Worm (Caenorhabditis elegans): ENCODE data around the gene C02G6.3.

C02G6.3 gene

DNA sequence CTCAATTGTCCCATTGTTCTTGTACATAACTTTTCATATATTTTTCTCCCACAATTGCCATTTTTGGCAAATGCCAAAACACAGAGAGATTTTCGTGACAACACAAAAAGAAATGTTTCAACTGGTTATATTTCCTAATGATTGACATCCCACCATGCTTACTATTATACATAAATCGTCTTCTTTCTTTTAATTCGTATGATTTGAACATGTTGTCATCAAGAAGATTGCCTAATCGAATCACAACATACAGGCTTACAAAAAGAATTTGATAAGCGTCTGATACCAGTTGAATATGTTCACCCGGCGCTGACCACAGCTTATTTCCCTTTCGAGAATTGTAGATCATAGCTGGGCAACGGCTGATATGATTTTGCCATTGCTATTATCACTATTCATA is 14.9 kb downstream of the C02G6.3 start, which contains the start of gene grd-9:
Gene grd-9, plus strand, starts transcription at position 301 of the 400 bp plus-strand sequence.
- TF ChIP-seq ces-1 (GFP tag; optimal IDR thresholded peaks at IDR 0.05), result no peak
- TF ChIP-seq nhr-237 (tag; optimal IDR thresholded peaks at IDR 0.05), result no peak
- TF ChIP-seq elt-3 (tag; optimal IDR thresholded peaks at IDR 0.05), result no peak
- TF ChIP-seq drap-1 (GFP tag; optimal IDR thresholded peaks at IDR 0.05), result no peak
- TF ChIP-seq ceh-39 (tag; optimal IDR thresholded peaks at IDR 0.05), result no peak

DNA sequence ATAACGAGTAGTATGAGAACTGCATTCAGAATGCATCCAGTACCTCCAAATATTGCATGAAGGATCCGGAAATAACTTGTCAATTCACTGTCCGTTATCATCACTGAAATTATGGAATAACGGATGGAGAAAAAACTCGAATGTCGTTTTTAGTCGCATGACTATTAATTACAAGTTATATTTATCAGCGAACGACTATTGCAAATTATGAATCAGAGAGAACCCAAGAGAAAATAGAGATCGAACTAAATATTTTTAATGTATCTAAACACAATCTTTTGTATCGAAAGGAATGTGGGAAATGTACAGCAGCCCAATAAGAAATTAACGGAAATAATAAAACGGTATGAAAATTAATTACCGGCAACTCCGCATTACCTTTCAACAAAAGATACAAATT is 19.8 kb downstream of the C02G6.3 start, which contains the start of gene srd-16:
Gene srd-16, minus strand, starts transcription at position 101 of the 400 bp plus-strand sequence.
- no peak for TF ChIP-seq nhr-28 (tag; optimal IDR thresholded peaks at IDR 0.05)
- TF ChIP-seq blmp-1 (tag; optimal IDR thresholded peaks at IDR 0.05), result no peak
- no peak for TF ChIP-seq bed-3 (GFP tag; optimal IDR thresholded peaks at IDR 0.05)
- TF ChIP-seq mep-1 (tag; optimal IDR thresholded peaks at IDR 0.05), result no peak
- no peak for TF ChIP-seq M03D4.4 (tag; optimal IDR thresholded peaks at IDR 0.05)
- TF ChIP-seq zip-8 (tag; optimal IDR thresholded peaks at IDR 0.05), result no peak
- no peak for TF ChIP-seq mab-5 (tag; optimal IDR thresholded peaks at IDR 0.05)
- TF ChIP-seq sem-2 (GFP tag; optimal IDR thresholded peaks at IDR 0.05), result no peak
- no peak for TF ChIP-seq ztf-11 (tag; optimal IDR thresholded peaks at IDR 0.05)
- TF ChIP-seq unc-39 (tag; optimal IDR thresholded peaks at IDR 0.05), result no peak
- no peak for TF ChIP-seq nhr-12 (tag; optimal IDR thresholded peaks at IDR 0.05)
- TF ChIP-seq ceh-83 (GFP tag; optimal IDR thresholded peaks at IDR 0.05), result no peak
- TF ChIP-seq nhr-2 (tag; optimal IDR thresholded peaks at IDR 0.05), result no peak
- no peak for TF ChIP-seq ham-2 (GFP tag; optimal IDR thresholded peaks at IDR 0.05)
- no peak for TF ChIP-seq hlh-1 (tag; optimal IDR thresholded peaks at IDR 0.05)
- no peak for TF ChIP-seq ceh-43 (GFP tag; optimal IDR thresholded peaks at IDR 0.05)
- no peak for TF ChIP-seq mls-2 (tag; optimal IDR thresholded peaks at IDR 0.05)
- TF ChIP-seq drap-1 (GFP tag; optimal IDR thresholded peaks at IDR 0.05), result no peak

DNA sequence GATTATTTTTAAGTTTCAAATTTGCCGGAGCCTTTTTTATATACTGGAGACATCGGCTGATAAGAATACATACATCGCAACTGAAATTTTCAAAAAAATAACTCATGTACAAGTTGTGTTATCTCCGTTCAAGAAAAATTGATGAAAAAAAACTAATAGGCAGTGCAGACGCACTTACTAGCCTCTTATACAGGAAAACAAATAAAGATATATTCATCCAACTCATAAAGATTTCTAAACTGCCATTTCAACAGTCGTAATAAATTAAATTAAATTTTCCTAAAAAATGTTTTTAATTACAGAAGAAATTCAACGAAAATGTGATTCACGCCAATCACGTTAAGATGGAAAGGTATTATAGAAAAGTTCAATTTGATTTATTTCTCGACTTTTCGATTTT is 21.7 kb downstream of the C02G6.3 start, which contains the start of gene C04E6.5:
Gene C04E6.5, plus strand, starts transcription at position 301 of the 400 bp plus-strand sequence.
- TF ChIP-seq ceh-43 (GFP tag; optimal IDR thresholded peaks at IDR 0.05) (no peak), bed-3 (GFP tag; optimal IDR thresholded peaks at IDR 0.05) (no peak), snpc-4 (tag; optimal IDR thresholded peaks at IDR 0.05) (no peak), nhr-12 (tag; optimal IDR thresholded peaks at IDR 0.05) (no peak), lin-32 (GFP tag; optimal IDR thresholded peaks at IDR 0.05) (no peak), nhr-28 (tag; optimal IDR thresholded peaks at IDR 0.05) (no peak)

- TF ChIP-seq ztf-11 (tag; optimal IDR thresholded peaks at IDR 0.05), result no peak
These were observed 26.1 kb downstream of the C02G6.3 start, which contains the start of gene srd-15 for ce11 chrV:5906252-5906651. Gene srd-15 (minus strand): TSS chrV:5906352.

ce11 chrV:5907090-5907489 is 26.9 kb downstream of the C02G6.3 start, which contains the start of gene C04E6.4:
Gene C04E6.4 (plus strand): TSS chrV:5907390.
- TF ChIP-seq hlh-1 (tag; optimal IDR thresholded peaks at IDR 0.05), result no peak
- no peak for TF ChIP-seq unc-39 (tag; optimal IDR thresholded peaks at IDR 0.05)
- no peak for TF ChIP-seq flh-1 (GFP tag; optimal IDR thresholded peaks at IDR 0.05)
- TF ChIP-seq ham-2 (GFP tag; optimal IDR thresholded peaks at IDR 0.05), result no peak
- TF ChIP-seq unc-120 (tag; optimal IDR thresholded peaks at IDR 0.05; ENCODE audit: poor library complexity, severe bottlenecking), result no peak
- no peak for TF ChIP-seq lin-32 (GFP tag; optimal IDR thresholded peaks at IDR 0.05)

DNA sequence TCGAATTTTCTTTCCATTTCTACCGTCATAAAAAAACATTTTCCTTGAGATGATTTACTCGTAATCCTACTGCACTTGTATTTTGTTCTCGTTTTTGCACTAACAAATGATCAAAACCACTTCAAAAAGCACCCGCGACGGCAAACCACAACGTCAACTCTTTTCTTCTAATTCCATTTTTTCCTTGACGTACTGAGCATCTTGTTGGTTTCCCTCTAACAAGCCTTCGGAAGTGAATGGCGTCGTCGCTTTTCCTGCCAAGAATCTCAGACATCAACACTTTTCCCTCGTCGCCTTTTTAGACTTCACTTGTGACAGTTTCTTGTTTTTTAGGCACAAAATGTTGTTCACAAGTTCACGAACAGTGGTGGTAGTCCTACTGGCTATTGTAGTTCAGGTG is 32.3 kb downstream of the C02G6.3 start, which contains the start of gene C04E6.13:
Gene C04E6.13, plus strand, starts transcription at position 301 of the 400 bp plus-strand sequence.
- TF ChIP-seq mab-5 (tag; optimal IDR thresholded peaks at IDR 0.05) (no peak), bed-3 (GFP tag; optimal IDR thresholded peaks at IDR 0.05) (no peak), unc-39 (tag; optimal IDR thresholded peaks at IDR 0.05) (no peak), lin-13 (tag; optimal IDR thresholded peaks at IDR 0.05) (no peak), nhr-2 (tag; optimal IDR thresholded peaks at IDR 0.05) (no peak), lin-32 (GFP tag; optimal IDR thresholded peaks at IDR 0.05) (no peak), unc-62 (GFP tag; optimal IDR thresholded peaks at IDR 0.05) (no peak), tbx-8 (GFP tag; optimal IDR thresholded peaks at IDR 0.05) (no peak), unc-120 (tag; optimal IDR thresholded peaks at IDR 0.05; ENCODE audit: poor library complexity, severe bottlenecking) (no peak), sem-2 (GFP tag; optimal IDR thresholded peaks at IDR 0.05) (no peak), nhr-237 (tag; optimal IDR thresholded peaks at IDR 0.05) (no peak), mep-1 (tag; optimal IDR thresholded peaks at IDR 0.05) (no peak), mls-2 (tag; optimal IDR thresholded peaks at IDR 0.05) (no peak), elt-3 (tag; optimal IDR thresholded peaks at IDR 0.05) (no peak)
